Fruit fly (Drosophila melanogaster) whole organism, wandering third instar larva: ENCODE measurements around the gene CG32137.

Experiments used
- CG32264 ChIP-seq: fragments of 200-800 bp; sonication (Bioruptor generic); optimal IDR thresholded peaks from 2 replicates; lab custom pipeline; 2016; ENCODE audit warnings: missing biosample characterization, missing genetic modification characterization
- CG9705 ChIP-seq: fragments of 200-800 bp; sonication (Bioruptor generic); optimal IDR thresholded peaks from 2 replicates; lab custom pipeline; 2018; ENCODE audit warnings: missing biosample characterization, mild to moderate bottlenecking, missing genetic modification characterization
- CrebA ChIP-seq: fragments of 200-800 bp; sonication (Bioruptor generic); optimal IDR thresholded peaks from 2 replicates; lab custom pipeline; 2016; ENCODE audit warnings: missing biosample characterization, mild to moderate bottlenecking, missing genetic modification characterization, borderline replicate concordance
- Dfd ChIP-seq: fragments of >200 bp; optimal IDR thresholded peaks from 2 replicates; lab custom pipeline; 2017; ENCODE audit warnings: missing biosample characterization, missing genetic modification characterization
- Dif ChIP-seq: fragments of 200-275, 200-300 bp; sonication (Bioruptor generic); optimal IDR thresholded peaks from 2 replicates; lab custom pipeline; 2018; ENCODE audit warnings: missing biosample characterization, missing genetic modification characterization; ENCODE audit not compliant: partially characterized antibody
- GATAd ChIP-seq: sonication (Bioruptor generic); optimal IDR thresholded peaks from 2 replicates; lab custom pipeline; 2016; ENCODE audit warnings: missing biosample characterization, missing genetic modification characterization
- HLH106 ChIP-seq: fragments of 200-800 bp; optimal IDR thresholded peaks from 3 replicates; lab custom pipeline; 2019; ENCODE audit warnings: missing biosample characterization, mild to moderate bottlenecking, missing genetic modification characterization, moderate library complexity
- Hnf4 ChIP-seq: fragments of 200-800 bp; sonication (Bioruptor generic); optimal IDR thresholded peaks from 2 replicates; lab custom pipeline; 2016; ENCODE audit warnings: missing biosample characterization, mild to moderate bottlenecking, missing genetic modification characterization
- Hr83 ChIP-seq: fragments of 200-300 bp; sonication (Bioruptor generic); optimal IDR thresholded peaks from 2 replicates; lab custom pipeline; 2016; ENCODE audit warnings: missing biosample characterization, mild to moderate bottlenecking, missing genetic modification characterization, moderate library complexity; ENCODE audit not compliant: poor library complexity, severe bottlenecking
- Myc ChIP-seq: fragments of >200 bp; optimal IDR thresholded peaks from 2 replicates; lab custom pipeline; 2017
- N ChIP-seq: fragments of >200 bp; optimal IDR thresholded peaks from 2 replicates; lab custom pipeline; 2018; ENCODE audit warnings: missing biosample characterization, missing external identifiers, missing genetic modification characterization
- OdsH ChIP-seq: fragments of 200-800 bp; sonication (Bioruptor generic); optimal IDR thresholded peaks from 2 replicates; lab custom pipeline; 2016; ENCODE audit warnings: missing biosample characterization, mild to moderate bottlenecking, missing genetic modification characterization
- Sp1 ChIP-seq: fragments of 200-800 bp; sonication (Bioruptor generic); optimal IDR thresholded peaks from 3 replicates; lab custom pipeline; 2019; ENCODE audit warnings: missing biosample characterization, mild to moderate bottlenecking, missing genetic modification characterization, moderate library complexity
- Vsx2 ChIP-seq: fragments of 200-300, 225-300 bp; sonication (Bioruptor generic); optimal IDR thresholded peaks from 2 replicates; lab custom pipeline; 2018; ENCODE audit warnings: missing biosample characterization, missing genetic modification characterization; ENCODE audit not compliant: partially characterized antibody
- br ChIP-seq: fragments of 200-800 bp; sonication (Bioruptor generic); optimal IDR thresholded peaks from 2 replicates; lab custom pipeline; 2016; ENCODE audit warnings: missing biosample characterization, missing genetic modification characterization
- brk ChIP-seq: fragments of 200-800 bp; sonication (Bioruptor generic); optimal IDR thresholded peaks from 2 replicates; lab custom pipeline; 2016; ENCODE audit warnings: missing biosample characterization, mild to moderate bottlenecking, missing genetic modification characterization
- dl ChIP-seq, 2 experiments: fragments of 175-275, 200-275 bp in 1 of 2; fragments of 200-275 bp in 1 of 2; sonication (Bioruptor generic); optimal IDR thresholded peaks; lab custom pipeline; 2018; ENCODE audit warnings: mild to moderate bottlenecking in 2 of 2, missing biosample characterization in 2 of 2, missing genetic modification characterization in 2 of 2, moderate library complexity in 2 of 2; ENCODE audit not compliant: partially characterized antibody in 2 of 2, insufficient read depth in 1 of 2
- dmrt93B ChIP-seq: fragments of 200-800 bp; sonication (Bioruptor generic); optimal IDR thresholded peaks from 2 replicates; lab custom pipeline; 2018; ENCODE audit warnings: missing biosample characterization, mild to moderate bottlenecking, missing genetic modification characterization
- dsf ChIP-seq: sonication (Bioruptor generic); optimal IDR thresholded peaks from 2 replicates; lab custom pipeline; 2016; ENCODE audit warnings: missing biosample characterization, missing genetic modification characterization, borderline replicate concordance
- ey ChIP-seq: fragments of 200-800 bp; sonication (Bioruptor generic); optimal IDR thresholded peaks from 2 replicates; lab custom pipeline; 2016; ENCODE audit warnings: missing biosample characterization, missing genetic modification characterization
- foxo ChIP-seq, 2 experiments: fragments of 200-800 bp; sonication (Bioruptor generic); optimal IDR thresholded peaks; 2 replicates in 1 of 2; 3 replicates in 1 of 2; lab custom pipeline; 2016 to 2017; ENCODE audit warnings: missing biosample characterization in 2 of 2, missing genetic modification characterization in 2 of 2
- h ChIP-seq: fragments of 200-800 bp; sonication (Bioruptor generic); optimal IDR thresholded peaks from 3 replicates; lab custom pipeline; 2016; ENCODE audit warnings: missing biosample characterization, mild to moderate bottlenecking, missing genetic modification characterization
- jim ChIP-seq: fragments of 175-275, 200-325 bp; sonication (Bioruptor generic); optimal IDR thresholded peaks from 2 replicates; lab custom pipeline; 2016; ENCODE audit warnings: missing biosample characterization, mild to moderate bottlenecking, missing genetic modification characterization
- pan ChIP-seq: fragments of >200 bp; optimal IDR thresholded peaks from 2 replicates; lab custom pipeline; 2017
- rgr ChIP-seq: fragments of 200-800 bp; sonication (Bioruptor generic); optimal IDR thresholded peaks from 3 replicates; lab custom pipeline; 2016; ENCODE audit warnings: missing biosample characterization, mild to moderate bottlenecking, missing genetic modification characterization
- sage ChIP-seq: fragments of 200-800 bp; sonication (Bioruptor generic); optimal IDR thresholded peaks from 2 replicates; lab custom pipeline; 2016; ENCODE audit warnings: missing biosample characterization, mild to moderate bottlenecking, missing genetic modification characterization
- sv ChIP-seq: fragments of 200-800 bp; sonication (Bioruptor generic); optimal IDR thresholded peaks from 3 replicates; lab custom pipeline; 2016; ENCODE audit warnings: missing biosample characterization, missing genetic modification characterization
- tai ChIP-seq: sonication (Bioruptor generic); optimal IDR thresholded peaks from 2 replicates; lab custom pipeline; 2016; ENCODE audit warnings: missing biosample characterization, missing genetic modification characterization
- woc ChIP-seq: sonication (Bioruptor generic); optimal IDR thresholded peaks from 2 replicates; lab custom pipeline; 2016; ENCODE audit warnings: missing biosample characterization, mild to moderate bottlenecking, missing genetic modification characterization

The CG32137 gene

DNA sequence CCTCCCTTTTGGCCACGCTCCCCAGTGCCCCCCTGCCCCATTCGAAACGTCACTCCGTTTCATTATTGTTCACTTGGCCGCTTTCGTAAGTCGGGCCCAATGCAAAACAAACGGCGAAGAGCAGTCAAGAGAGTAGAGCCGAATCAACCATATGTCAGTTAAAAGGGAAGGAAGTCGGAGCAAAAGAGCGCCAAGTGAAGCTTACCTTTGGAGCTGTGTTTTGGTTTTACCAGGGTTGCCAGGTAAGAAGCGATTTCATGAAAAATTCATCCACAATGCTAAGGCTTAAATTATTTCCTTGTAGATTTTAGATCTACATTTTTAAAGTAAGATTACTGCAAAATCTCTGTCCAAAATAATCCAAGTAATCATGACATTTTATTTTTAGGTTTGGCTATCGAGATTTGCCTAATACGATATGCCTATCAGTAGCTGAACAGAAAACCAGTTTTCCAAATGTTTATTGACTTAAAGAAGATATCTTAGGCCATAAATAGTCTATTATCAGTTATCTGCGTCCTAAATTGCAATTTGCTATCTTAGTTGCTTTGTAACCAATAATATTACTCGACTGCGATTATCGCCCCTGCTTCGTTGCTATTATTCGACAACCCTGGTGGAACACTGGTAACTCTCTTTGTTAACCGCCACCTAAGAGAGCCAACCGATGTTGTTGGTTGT lies 440 bp upstream of the CG32137 start (continued):
- TF ChIP-seq CrebA (GFP tag; lab: Kevin White, UChicago) (no peak), jim (GFP tag; lab: Kevin White, UChicago) (no peak), pan (lab: Kevin White, UChicago) (no peak), woc (GFP tag; lab: Kevin White, UChicago) (peak; percentile 93), Hnf4 (GFP tag; lab: Kevin White, UChicago) (peak; percentile 72)
- TF ChIP-seq, all 38 proteins: peak for 24

DNA sequence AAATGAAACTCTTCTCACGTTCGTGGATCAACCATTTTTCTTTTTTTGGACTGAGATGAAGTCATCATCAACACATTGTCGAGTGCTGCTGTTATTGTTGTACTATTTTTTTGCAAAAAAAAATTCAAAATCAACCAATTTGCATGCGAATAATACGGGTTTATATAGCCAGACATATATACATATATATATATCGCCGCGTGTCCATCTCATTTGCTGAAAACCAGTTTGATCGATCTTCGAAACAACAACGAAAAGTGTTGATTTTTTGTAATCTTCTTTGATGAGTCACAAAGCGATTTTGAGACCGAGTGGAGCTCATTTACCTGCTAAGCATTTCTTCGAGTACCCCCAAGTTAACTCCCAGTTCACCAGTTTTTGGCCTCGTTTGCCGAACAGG lies 7.0 kb downstream of the CG32137 start:
- TF ChIP-seq CrebA (GFP tag; lab: Kevin White, UChicago) (peak; percentile 40), dsf (GFP tag; lab: Kevin White, UChicago) (no peak), Dfd (no peak), sage (peak; percentile 51), Myc (no peak), GATAd (GFP tag; lab: Kevin White, UChicago) (no peak), h (peak; percentile 2), brk (GFP tag; lab: Kevin White, UChicago) (peak; percentile 50), br (GFP tag; lab: Kevin White, UChicago) (no peak)

dm6 chr3L:13949440-13950066 lies 10.5 kb downstream of the CG32137 start:
- TF ChIP-seq GATAd (GFP tag; lab: Kevin White, UChicago) (no peak), dl (GFP tag; optimal IDR thresholded peaks at IDR 0.05; lab: Kevin White, UChicago; ENCODE audit: insufficient read depth in 1 of 2, partially characterized antibody in 2 of 2) (no peak), ey (GFP tag; lab: Kevin White, UChicago) (peak; percentile 22), HLH106 (tag; lab: Kevin White, UChicago) (no peak), rgr (GFP tag; lab: Kevin White, UChicago) (peak; percentile 10), foxo (GFP tag; optimal IDR thresholded peaks at IDR 0.05; lab: Kevin White, UChicago) (peak in 1 of 2 experiments; percentile 21), h (peak; percentile 16), jim (GFP tag; lab: Kevin White, UChicago) (no peak), pan (lab: Kevin White, UChicago) (no peak), Myc (no peak), dsf (GFP tag; lab: Kevin White, UChicago) (no peak), Vsx2 (no peak), CG32264 (GFP tag; lab: Kevin White, UChicago) (no peak)

dm6 chr3L:13951564-13951963 lies 12.5 kb downstream of the CG32137 start:
- TF ChIP-seq CG9705 (GFP tag; lab: Kevin White, UChicago): no peak
- TF ChIP-seq jim (GFP tag; lab: Kevin White, UChicago): no peak
- TF ChIP-seq Sp1: peak; percentile 4
- no peak for TF ChIP-seq pan (lab: Kevin White, UChicago)
- TF ChIP-seq Dif (GFP tag; lab: Kevin White, UChicago): no peak
- no peak for TF ChIP-seq N (GFP tag; lab: Kevin White, UChicago)
- TF ChIP-seq dmrt93B (GFP tag; lab: Kevin White, UChicago): no peak
- no peak for TF ChIP-seq sv
- TF ChIP-seq tai (GFP tag; lab: Kevin White, UChicago): peak; percentile 12
- peak; percentile 46 for TF ChIP-seq h
- TF ChIP-seq dl (GFP tag; optimal IDR thresholded peaks at IDR 0.05; lab: Kevin White, UChicago; ENCODE audit: insufficient read depth in 1 of 2, partially characterized antibody in 2 of 2): no peak
- no peak for TF ChIP-seq OdsH
- no peak for TF ChIP-seq CrebA (GFP tag; lab: Kevin White, UChicago)
- TF ChIP-seq Myc: no peak
- no peak for TF ChIP-seq Dfd
- no peak for TF ChIP-seq foxo (GFP tag; optimal IDR thresholded peaks at IDR 0.05; lab: Kevin White, UChicago)
- TF ChIP-seq woc (GFP tag; lab: Kevin White, UChicago): no peak
- TF ChIP-seq rgr (GFP tag; lab: Kevin White, UChicago): peak; percentile 38
- TF ChIP-seq brk (GFP tag; lab: Kevin White, UChicago): peak; percentile 28
- peak; percentile 16 for TF ChIP-seq Hr83 (GFP tag; lab: Kevin White, UChicago)
